Worm (Caenorhabditis elegans) whole organism, L1 larva: Measurements from ENCODE around the gene atp-5.
A peak's percentile ranks its signal among the peaks of the same experiment; 100 is the strongest.

Experiments
- C16A3.4 ChIP-seq: fragments of 150-350 bp; optimal IDR thresholded peaks from 2 replicates; lab custom pipeline; 2014; ENCODE audit warnings: missing biosample characterization, missing genetic modification characterization
- C34B4.2 ChIP-seq: sonication (generic microtip); optimal IDR thresholded peaks from 2 replicates; lab custom pipeline; 2017; ENCODE audit warnings: mild to moderate bottlenecking, missing genetic modification characterization, missing compliant biosample characterization
- F16B12.6 ChIP-seq: fragments of 150-350 bp; optimal IDR thresholded peaks from 2 replicates; lab custom pipeline; 2014; ENCODE audit warnings: missing biosample characterization, missing genetic modification characterization
- alr-1 ChIP-seq: fragments of 200-800 bp; sonication (Bioruptor generic); optimal IDR thresholded peaks from 2 replicates; lab custom pipeline; 2018; ENCODE audit warnings: borderline replicate concordance, mild to moderate bottlenecking, missing genetic modification characterization, missing compliant biosample characterization
- aly-2 ChIP-seq: fragments of 150-350 bp; optimal IDR thresholded peaks from 2 replicates; lab custom pipeline; 2014; ENCODE audit warnings: missing biosample characterization, missing genetic modification characterization
- ama-1 ChIP-seq: fragments of 150-350 bp; optimal IDR thresholded peaks from 2 replicates; lab custom pipeline; 2014
- blmp-1 ChIP-seq: fragments of 150-350 bp; optimal IDR thresholded peaks from 2 replicates; lab custom pipeline; 2014; ENCODE audit warnings: missing biosample characterization, missing genetic modification characterization
- ceh-88 ChIP-seq: fragments of 200-800 bp; sonication (Bioruptor generic); IDR thresholded peaks from 2 replicates; pipeline ENCODE4 v1.3.6; 2022; ENCODE audit warnings: missing genetic modification characterization, missing compliant biosample characterization
- efl-1 ChIP-seq, 4 experiments: fragments of 150-350 bp; optimal IDR thresholded peaks in 3 of 4; peaks in 1 of 4; 1 replicate in 1 of 4; 2 replicates in 3 of 4; lab custom pipeline; 2014; ENCODE audit warnings: missing biosample characterization in 2 of 4, missing genetic modification characterization in 2 of 4, missing genetic modification reagents in 2 of 4
- elt-3 ChIP-seq, 6 experiments: fragments of 150-350 bp in 1 of 6; sonication (generic microtip); optimal IDR thresholded peaks; 2 replicates each; lab custom pipeline; 2017 to 2018; ENCODE audit warnings: missing biosample characterization in 6 of 6, missing genetic modification characterization in 6 of 6, inconsistent platforms in 1 of 6
- fkh-10 ChIP-seq: sonication (generic microtip); optimal IDR thresholded peaks from 2 replicates; lab custom pipeline; 2017; ENCODE audit warnings: missing biosample characterization, missing genetic modification reagents, missing genetic modification characterization
- fkh-4 ChIP-seq: sonication (generic microtip); optimal IDR thresholded peaks from 2 replicates; lab custom pipeline; 2016; ENCODE audit warnings: missing compliant biosample characterization, missing genetic modification characterization, borderline replicate concordance
- fos-1 ChIP-seq: fragments of 150-350 bp; optimal IDR thresholded peaks from 2 replicates; lab custom pipeline; 2014; ENCODE audit warnings: missing biosample characterization, missing genetic modification characterization
- grh-1 ChIP-seq: fragments of 200-800 bp; sonication (Bioruptor generic); IDR thresholded peaks from 2 replicates; pipeline ENCODE4 v1.3.6; 2022; ENCODE audit warnings: missing genetic modification reagents, missing genetic modification characterization, missing compliant biosample characterization
- hlh-17 ChIP-seq: fragments of 200-800 bp; sonication (Bioruptor generic); optimal IDR thresholded peaks from 2 replicates; lab custom pipeline; 2018; ENCODE audit warnings: missing genetic modification characterization, mild to moderate bottlenecking, missing compliant biosample characterization, moderate library complexity, borderline replicate concordance
- irx-1 ChIP-seq: sonication (generic microtip); optimal IDR thresholded peaks from 2 replicates; lab custom pipeline; 2016; ENCODE audit warnings: missing genetic modification characterization, missing compliant biosample characterization
- jun-1 ChIP-seq: fragments of 150-350 bp; optimal IDR thresholded peaks from 2 replicates; lab custom pipeline; 2014; ENCODE audit warnings: missing biosample characterization, missing genetic modification reagents, missing genetic modification characterization
- lin-14 ChIP-seq: fragments of 200-800 bp; sonication (Bioruptor generic); optimal IDR thresholded peaks from 2 replicates; lab custom pipeline; 2018; ENCODE audit warnings: mild to moderate bottlenecking, missing genetic modification characterization, moderate library complexity, missing compliant biosample characterization
- lin-35 ChIP-seq, 2 experiments: fragments of 150-350 bp; optimal IDR thresholded peaks; 2 replicates each; lab custom pipeline; 2014; ENCODE audit warnings: missing biosample characterization in 2 of 2, missing genetic modification characterization in 2 of 2, missing genetic modification reagents in 2 of 2
- lir-3 ChIP-seq: sonication (generic microtip); optimal IDR thresholded peaks from 2 replicates; lab custom pipeline; 2016; ENCODE audit warnings: mild to moderate bottlenecking, missing genetic modification characterization, moderate library complexity, missing compliant biosample characterization; ENCODE audit not compliant: poor library complexity
- lsy-2 ChIP-seq, 2 experiments: fragments of 150-350 bp; optimal IDR thresholded peaks; 2 replicates each; lab custom pipeline; 2014; ENCODE audit warnings: missing biosample characterization in 2 of 2, missing genetic modification characterization in 2 of 2
- mef-2 ChIP-seq: fragments of 150-350 bp; optimal IDR thresholded peaks from 2 replicates; lab custom pipeline; 2014; ENCODE audit warnings: missing biosample characterization, missing genetic modification characterization
- nhr-19 ChIP-seq: fragments of 200-800 bp; sonication (Bioruptor generic); conservative IDR thresholded peaks from 2 replicates; pipeline ENCODE4 v1.3.6; 2022; ENCODE audit warnings: missing genetic modification characterization, missing compliant biosample characterization
- nhr-20 ChIP-seq: sonication (generic microtip); optimal IDR thresholded peaks from 2 replicates; lab custom pipeline; 2016; ENCODE audit warnings: mild to moderate bottlenecking, missing genetic modification characterization, missing compliant biosample characterization
- nhr-71 ChIP-seq: sonication (generic microtip); optimal IDR thresholded peaks from 2 replicates; lab custom pipeline; 2016; ENCODE audit warnings: mild to moderate bottlenecking, missing genetic modification characterization, moderate library complexity, missing compliant biosample characterization
- nhr-76 ChIP-seq: sonication (generic microtip); optimal IDR thresholded peaks from 2 replicates; lab custom pipeline; 2017; ENCODE audit warnings: missing biosample characterization, missing genetic modification characterization
- nhr-85 ChIP-seq: sonication (generic microtip); peaks from one replicate; lab custom pipeline; 2016; ENCODE audit warnings: missing genetic modification characterization, inconsistent platforms, missing compliant biosample characterization
- nhr-90 ChIP-seq: sonication (generic microtip); optimal IDR thresholded peaks from 2 replicates; lab custom pipeline; 2016; ENCODE audit warnings: mild to moderate bottlenecking, missing genetic modification characterization, missing compliant biosample characterization; ENCODE audit not compliant: poor library complexity
- pag-3 ChIP-seq: sonication (generic microtip); optimal IDR thresholded peaks from 2 replicates; lab custom pipeline; 2017; ENCODE audit warnings: missing genetic modification characterization, mild to moderate bottlenecking, missing compliant biosample characterization, antibody characterized with exemption, borderline replicate concordance; ENCODE audit not compliant: insufficient read depth
- rnt-1 ChIP-seq: sonication (generic microtip); optimal IDR thresholded peaks from 2 replicates; lab custom pipeline; 2016; ENCODE audit warnings: mild to moderate bottlenecking, missing genetic modification characterization, moderate library complexity, missing compliant biosample characterization
- snu-23 ChIP-seq: sonication (generic microtip); optimal IDR thresholded peaks from 2 replicates; lab custom pipeline; 2016; ENCODE audit warnings: missing genetic modification characterization, missing compliant biosample characterization
- tbx-2 ChIP-seq: sonication (generic microtip); optimal IDR thresholded peaks from 2 replicates; lab custom pipeline; 2016; ENCODE audit warnings: missing genetic modification characterization, missing compliant biosample characterization
- tlp-1 ChIP-seq: fragments of 150-350 bp; optimal IDR thresholded peaks from 2 replicates; lab custom pipeline; 2014; ENCODE audit warnings: missing biosample characterization, missing genetic modification characterization
- unc-62 ChIP-seq: fragments of 150-350 bp; optimal IDR thresholded peaks from 2 replicates; lab custom pipeline; 2014; ENCODE audit warnings: missing biosample characterization, missing genetic modification reagents, missing genetic modification characterization
- xbp-1 ChIP-seq: sonication (generic microtip); optimal IDR thresholded peaks from 2 replicates; lab custom pipeline; 2016; ENCODE audit warnings: missing genetic modification characterization, missing compliant biosample characterization
- ztf-4 ChIP-seq: fragments of 150-350 bp; optimal IDR thresholded peaks from 2 replicates; lab custom pipeline; 2014; ENCODE audit warnings: missing biosample characterization, missing genetic modification characterization

Gene atp-5

ce11 chrV:11147780-11148144 is 24.1 kb upstream of the atp-5 start:
- TF ChIP-seq mef-2 (tag; lab: Kevin White, UChicago) = no peak
- no peak for TF ChIP-seq rnt-1 (tag; lab: Kevin White, UChicago)
- no peak for TF ChIP-seq fkh-4
- TF ChIP-seq aly-2 (tag; lab: Kevin White, UChicago) = no peak
- TF ChIP-seq efl-1 (optimal IDR thresholded peaks at IDR 0.05; lab: Kevin White, UChicago) = no peak
- TF ChIP-seq efl-1 (GFP tag; optimal IDR thresholded peaks at IDR 0.05 in 1 of 2; lab: Kevin White, UChicago) = peak in 1 of 2 experiments; percentile 76
- TF ChIP-seq nhr-90 = peak; percentile 17
- peak; percentile 86 for TF ChIP-seq nhr-85 (tag; lab: Kevin White, UChicago)
- TF ChIP-seq ztf-4 (tag; lab: Kevin White, UChicago) = peak; percentile 18
- TF ChIP-seq elt-3 (tag; optimal IDR thresholded peaks at IDR 0.05; lab: Kevin White, UChicago) = peak in 1 of 6 experiments; percentile 76
- TF ChIP-seq irx-1 (tag; lab: Kevin White, UChicago) = no peak
- peak; percentile 9 for TF ChIP-seq jun-1
- TF ChIP-seq nhr-71 (tag; lab: Kevin White, UChicago) = peak; percentile 38
- TF ChIP-seq lsy-2 (tag; optimal IDR thresholded peaks at IDR 0.05; lab: Kevin White, UChicago) = peak in 1 of 2 experiments; percentile 12

ce11 chrV:11146958-11147779 is 23.5 kb upstream of the atp-5 start, which contains the start of the genes T19C4.24 and nlp-33:
Gene T19C4.24, minus strand, starts transcription at chrV:11147008.
Gene nlp-33, plus strand, starts transcription at chrV:11147346.
- TF ChIP-seq snu-23 (GFP tag; lab: Kevin White, UChicago) = peak; percentile 50
- TF ChIP-seq nhr-71 (tag; lab: Kevin White, UChicago) = peak; percentile 40
- TF ChIP-seq unc-62 (GFP tag; lab: Kevin White, UChicago) = no peak
- no peak for TF ChIP-seq fkh-10 (GFP tag; lab: Kevin White, UChicago)
- peak; percentile 82 for TF ChIP-seq ama-1 (lab: Kevin White, UChicago)
- TF ChIP-seq xbp-1 (tag; lab: Kevin White, UChicago) = no peak
- TF ChIP-seq pag-3 (tag; lab: Kevin White, UChicago) = no peak
- TF ChIP-seq lsy-2 (tag; optimal IDR thresholded peaks at IDR 0.05; lab: Kevin White, UChicago) = peak in 1 of 2 experiments; percentile 8
- no peak for TF ChIP-seq mef-2 (tag; lab: Kevin White, UChicago)
- TF ChIP-seq blmp-1 (tag; lab: Kevin White, UChicago) = peak; percentile 26
- no peak for TF ChIP-seq C34B4.2 (tag; lab: Kevin White, UChicago)
- TF ChIP-seq ceh-88 (GFP tag; lab: Robert Waterston, UW) = no peak
- TF ChIP-seq tlp-1 (tag; lab: Kevin White, UChicago) = no peak
- TF ChIP-seq tbx-2 (tag; lab: Kevin White, UChicago) = peak; percentile 20
- peak in 1 of 2 experiments; percentile 19 for TF ChIP-seq lin-35 (GFP tag; optimal IDR thresholded peaks at IDR 0.05; lab: Kevin White, UChicago)
- TF ChIP-seq aly-2 (tag; lab: Kevin White, UChicago) = no peak
- TF ChIP-seq nhr-90 = peak; percentile 51
- peak; percentile 89 for TF ChIP-seq nhr-85 (tag; lab: Kevin White, UChicago)
- peak; percentile 63 for TF ChIP-seq lin-14 (GFP tag; lab: Kevin White, UChicago)
- TF ChIP-seq lir-3 (tag; lab: Kevin White, UChicago) = no peak
- peak; percentile 54 for TF ChIP-seq nhr-20
- peak in 2 of 6 experiments; percentile 60 to 74 for TF ChIP-seq elt-3 (tag; optimal IDR thresholded peaks at IDR 0.05; lab: Kevin White, UChicago)
- TF ChIP-seq nhr-19 (GFP tag; lab: Robert Waterston, UW) = peak; percentile 16; the same call in 1 of the 2 replicates
- peak; percentile 30; the same call in 1 of the 2 replicates for TF ChIP-seq grh-1 (GFP tag; lab: Robert Waterston, UW)

ce11 chrV:11144694-11145093 is 21.0 kb upstream of the atp-5 start, which contains the start of gene C06H2.7:
Gene C06H2.7, minus strand, starts transcription at chrV:11144794.
- no peak for TF ChIP-seq F16B12.6 (tag; lab: Kevin White, UChicago)
- TF ChIP-seq mef-2 (tag; lab: Kevin White, UChicago) = no peak
- no peak for TF ChIP-seq fos-1 (tag; lab: Kevin White, UChicago)
- no peak for TF ChIP-seq C16A3.4 (tag; lab: Kevin White, UChicago)
- no peak for TF ChIP-seq hlh-17 (GFP tag; lab: Kevin White, UChicago)
- no peak for TF ChIP-seq nhr-76 (tag; lab: Kevin White, UChicago)
- TF ChIP-seq alr-1 (tag; lab: Kevin White, UChicago) = no peak
- no peak for TF ChIP-seq efl-1 (optimal IDR thresholded peaks at IDR 0.05; lab: Kevin White, UChicago)
- TF ChIP-seq efl-1 (GFP tag; optimal IDR thresholded peaks at IDR 0.05 in 1 of 2; lab: Kevin White, UChicago) = peak in 1 of 2 experiments; percentile 7
